Worm (Caenorhabditis elegans) whole organism, L1 larva: ENCODE data around the gene twk-16.
A peak's percentile ranks its signal among the peaks of the same experiment; 100 is the strongest.

Source experiments
- C34B4.2 ChIP-seq: sonication (generic microtip); optimal IDR thresholded peaks from 2 replicates; lab custom pipeline; 2017; ENCODE audit warnings: mild to moderate bottlenecking, missing genetic modification characterization, missing compliant biosample characterization
- aly-2 ChIP-seq: fragments of 150-350 bp; optimal IDR thresholded peaks from 2 replicates; lab custom pipeline; 2014; ENCODE audit warnings: missing biosample characterization, missing genetic modification characterization
- ama-1 ChIP-seq: fragments of 150-350 bp; optimal IDR thresholded peaks from 2 replicates; lab custom pipeline; 2014
- blmp-1 ChIP-seq: fragments of 150-350 bp; optimal IDR thresholded peaks from 2 replicates; lab custom pipeline; 2014; ENCODE audit warnings: missing biosample characterization, missing genetic modification characterization
- ces-1 ChIP-seq: fragments of 150-350 bp; optimal IDR thresholded peaks from 2 replicates; lab custom pipeline; 2014; ENCODE audit warnings: missing biosample characterization, missing genetic modification reagents, missing genetic modification characterization
- egl-13 ChIP-seq: sonication (generic microtip); optimal IDR thresholded peaks from 2 replicates; lab custom pipeline; 2016; ENCODE audit warnings: missing genotype, missing genetic modification reagents, missing genetic modification characterization, missing compliant biosample characterization
- egl-27 ChIP-seq, 2 experiments: fragments of 150-350 bp in 1 of 2; sonication (generic microtip); optimal IDR thresholded peaks; 3 replicates each; lab custom pipeline; 2017 to 2018; ENCODE audit warnings: missing biosample characterization in 2 of 2, missing genetic modification characterization in 2 of 2, missing genetic modification reagents in 2 of 2
- nhr-237 ChIP-seq: fragments of 150-350 bp; optimal IDR thresholded peaks from 2 replicates; lab custom pipeline; 2014; ENCODE audit warnings: missing biosample characterization, missing genetic modification characterization
- nhr-77 ChIP-seq: fragments of 150-350 bp; optimal IDR thresholded peaks from 2 replicates; lab custom pipeline; 2014; ENCODE audit warnings: missing biosample characterization, missing genetic modification characterization
- tlp-1 ChIP-seq: fragments of 150-350 bp; optimal IDR thresholded peaks from 2 replicates; lab custom pipeline; 2014; ENCODE audit warnings: missing biosample characterization, missing genetic modification characterization

- no peak for TF ChIP-seq blmp-1
- TF ChIP-seq ama-1 (lab: Kevin White, UChicago): peak; percentile 55
- peak; percentile 92 for TF ChIP-seq egl-13 (tag; lab: Kevin White, UChicago)
- TF ChIP-seq C34B4.2 (tag; lab: Kevin White, UChicago): no peak
- peak; percentile 31 for TF ChIP-seq nhr-237 (tag; lab: Kevin White, UChicago)
- TF ChIP-seq aly-2 (tag; lab: Kevin White, UChicago): peak; percentile 96
- TF ChIP-seq egl-27 (tag; optimal IDR thresholded peaks at IDR 0.05; lab: Kevin White, UChicago): peak; percentile 27 to 72
- no peak for TF ChIP-seq tlp-1
- TF ChIP-seq ces-1: no peak
- TF ChIP-seq nhr-77 (tag; lab: Kevin White, UChicago): peak; percentile 93
Observed at ce11 chrX:3035972-3036379, 44.9 kb upstream of the twk-16 start.
